Fruit fly (Drosophila melanogaster) whole organism, prepupa: ENCODE results near the gene osp.
A peak's percentile ranks its signal among the peaks of the same experiment; 100 is the strongest.

Experiments
- Blimp-1 ChIP-seq: fragments of 200-800 bp; sonication (Bioruptor generic); optimal IDR thresholded peaks from 3 replicates; lab custom pipeline; 2017; ENCODE audit warnings: missing biosample characterization, missing genetic modification characterization, mild to moderate bottlenecking, moderate library complexity, missing genetic modification reagents
- CG10631 ChIP-seq: fragments of 200-800 bp; sonication (Bioruptor generic); optimal IDR thresholded peaks from 2 replicates; lab custom pipeline; 2016; ENCODE audit warnings: missing biosample characterization, missing genetic modification characterization
- CG10669 ChIP-seq: fragments of 200-800 bp; sonication (Bioruptor generic); optimal IDR thresholded peaks from 3 replicates; lab custom pipeline; 2018; ENCODE audit warnings: missing biosample characterization, mild to moderate bottlenecking, missing genetic modification characterization, moderate library complexity
- CG11762 ChIP-seq: fragments of 200-800 bp; sonication (Bioruptor generic); optimal IDR thresholded peaks from 3 replicates; lab custom pipeline; 2016; ENCODE audit warnings: missing biosample characterization, missing genetic modification characterization; ENCODE audit not compliant: insufficient read depth
- CG11902 ChIP-seq: fragments of 200-800 bp; sonication (Bioruptor generic); optimal IDR thresholded peaks from 3 replicates; lab custom pipeline; 2016; ENCODE audit warnings: missing biosample characterization, missing genetic modification characterization
- CG15336 ChIP-seq: fragments of 200-800 bp; sonication (Bioruptor generic); IDR thresholded peaks from 2 replicates; pipeline ENCODE4 v1.3.6; 2022; ENCODE audit warnings: missing biosample characterization, missing genetic modification characterization
- CG1621 ChIP-seq: fragments of 200-800 bp; sonication (Bioruptor generic); optimal IDR thresholded peaks from 3 replicates; lab custom pipeline; 2018; ENCODE audit warnings: missing biosample characterization, mild to moderate bottlenecking, missing genetic modification characterization
- CG16779 ChIP-seq: fragments of 200-800 bp; sonication (Bioruptor generic); optimal IDR thresholded peaks from 3 replicates; lab custom pipeline; 2017; ENCODE audit warnings: missing biosample characterization, mild to moderate bottlenecking, missing genetic modification characterization
- CG3032 ChIP-seq: fragments of 200-800 bp; optimal IDR thresholded peaks from 2 replicates; lab custom pipeline; 2019; ENCODE audit warnings: missing biosample characterization, mild to moderate bottlenecking, missing genetic modification characterization, moderate library complexity
- CG32006 ChIP-seq: fragments of 200-800 bp; sonication (Bioruptor generic); optimal IDR thresholded peaks from 3 replicates; lab custom pipeline; 2017; ENCODE audit warnings: missing biosample characterization, mild to moderate bottlenecking, missing genetic modification characterization
- CG34406 ChIP-seq: fragments of 200-800 bp; sonication (Bioruptor generic); optimal IDR thresholded peaks from 3 replicates; lab custom pipeline; 2016; ENCODE audit warnings: missing biosample characterization, missing genetic modification characterization
- CG3919 ChIP-seq: fragments of 200-800 bp; sonication (Bioruptor generic); optimal IDR thresholded peaks from 3 replicates; lab custom pipeline; 2016; ENCODE audit warnings: missing biosample characterization, missing genetic modification characterization
- CG4318 ChIP-seq: fragments of 200-800 bp; sonication (Bioruptor generic); optimal IDR thresholded peaks from 3 replicates; lab custom pipeline; 2017; ENCODE audit warnings: missing biosample characterization, mild to moderate bottlenecking, missing genetic modification characterization
- CG6163 ChIP-seq: fragments of 200-800 bp; sonication (Bioruptor generic); IDR thresholded peaks from 3 replicates; pipeline ENCODE4 v1.3.6; 2022; ENCODE audit warnings: missing biosample characterization, missing genetic modification characterization
- CG6276 ChIP-seq: fragments of 200-800 bp; sonication (Bioruptor generic); optimal IDR thresholded peaks from 2 replicates; lab custom pipeline; 2017; ENCODE audit warnings: missing biosample characterization, mild to moderate bottlenecking, missing genetic modification characterization
- CG6808 ChIP-seq: fragments of 200-800 bp; sonication (Bioruptor generic); optimal IDR thresholded peaks from 3 replicates; lab custom pipeline; 2017; ENCODE audit warnings: missing biosample characterization, missing genetic modification characterization, mild to moderate bottlenecking, moderate library complexity, missing genetic modification reagents
- CG7368 ChIP-seq: fragments of 200-800 bp; sonication (Bioruptor generic); optimal IDR thresholded peaks from 3 replicates; lab custom pipeline; 2016; ENCODE audit warnings: missing biosample characterization, missing genetic modification characterization
- CG8119 ChIP-seq: fragments of 200-800 bp; sonication (Bioruptor generic); IDR thresholded peaks from 3 replicates; pipeline ENCODE4 v1.3.6; 2022; ENCODE audit warnings: missing biosample characterization, missing genetic modification characterization
- CG8319 ChIP-seq: fragments of 200-800 bp; sonication (Bioruptor generic); optimal IDR thresholded peaks from 3 replicates; lab custom pipeline; 2016; ENCODE audit warnings: missing biosample characterization, missing genetic modification characterization
- CG8632 ChIP-seq: fragments of 200-800 bp; sonication (Bioruptor generic); optimal IDR thresholded peaks from 3 replicates; lab custom pipeline; 2016; ENCODE audit warnings: missing biosample characterization, missing genetic modification characterization
- CG9139 ChIP-seq: fragments of 200-800 bp; sonication (Bioruptor generic); optimal IDR thresholded peaks from 3 replicates; lab custom pipeline; 2017; ENCODE audit warnings: missing biosample characterization, mild to moderate bottlenecking, missing genetic modification characterization
- Eip75B ChIP-seq: fragments of 200-800 bp; sonication (Bioruptor generic); optimal IDR thresholded peaks from 3 replicates; lab custom pipeline; 2016; ENCODE audit warnings: missing biosample characterization, missing genetic modification characterization
- Eip78C ChIP-seq: fragments of 200-800 bp; sonication (Bioruptor generic); peaks from one replicate; lab custom pipeline; 2016; ENCODE audit warnings: missing biosample characterization, missing genetic modification characterization
- Ets96B ChIP-seq: fragments of 200-800 bp; optimal IDR thresholded peaks from 2 replicates; lab custom pipeline; 2019; ENCODE audit warnings: missing biosample characterization, mild to moderate bottlenecking, missing genetic modification characterization, moderate library complexity
- Gug ChIP-seq: fragments of 200-800 bp; sonication (Bioruptor generic); IDR thresholded peaks from 2 replicates; pipeline ENCODE4 v1.3.6; 2022; ENCODE audit warnings: missing biosample characterization, missing genetic modification characterization
- Hr4 ChIP-seq: fragments of 200-800 bp; sonication (Bioruptor generic); optimal IDR thresholded peaks from 3 replicates; lab custom pipeline; 2016; ENCODE audit warnings: missing biosample characterization, missing genetic modification characterization
- Lpt ChIP-seq: fragments of 200-800 bp; sonication (Bioruptor generic); optimal IDR thresholded peaks from 3 replicates; lab custom pipeline; 2016; ENCODE audit warnings: missing biosample characterization, missing genetic modification characterization
- Met ChIP-seq: fragments of 200-800 bp; sonication (Bioruptor generic); optimal IDR thresholded peaks from 3 replicates; lab custom pipeline; 2016; ENCODE audit warnings: missing biosample characterization, missing genetic modification characterization
- Sox14 ChIP-seq: fragments of 200-800 bp; sonication (Bioruptor generic); optimal IDR thresholded peaks from 3 replicates; lab custom pipeline; 2016; ENCODE audit warnings: missing biosample characterization, missing genetic modification characterization
- Sox15 ChIP-seq: fragments of 200-800 bp; sonication (Bioruptor generic); optimal IDR thresholded peaks from 3 replicates; lab custom pipeline; 2016; ENCODE audit warnings: missing biosample characterization, missing genetic modification characterization
- achi ChIP-seq: fragments of 200-800 bp; sonication (Bioruptor generic); optimal IDR thresholded peaks from 3 replicates; lab custom pipeline; 2016; ENCODE audit warnings: missing biosample characterization, missing genetic modification characterization
- acj6 ChIP-seq: fragments of 200-800 bp; sonication (Bioruptor generic); optimal IDR thresholded peaks from 3 replicates; lab custom pipeline; 2016; ENCODE audit warnings: missing biosample characterization, missing genetic modification characterization
- cyc ChIP-seq: fragments of 200-800 bp; sonication (Bioruptor generic); optimal IDR thresholded peaks from 3 replicates; lab custom pipeline; 2016; ENCODE audit warnings: missing biosample characterization, missing genetic modification characterization
- dsx ChIP-seq: fragments of 200-800 bp; optimal IDR thresholded peaks from 3 replicates; lab custom pipeline; 2019; ENCODE audit warnings: missing biosample characterization, mild to moderate bottlenecking, missing genetic modification characterization, moderate library complexity; ENCODE audit not compliant: poor library complexity, severe bottlenecking
- eg ChIP-seq: fragments of 200-800 bp; sonication (Bioruptor generic); IDR thresholded peaks from 3 replicates; pipeline ENCODE4 v1.3.6; 2022; ENCODE audit warnings: missing biosample characterization, missing genetic modification characterization
- esn ChIP-seq: fragments of 200-800 bp; sonication (Bioruptor generic); optimal IDR thresholded peaks from 2 replicates; lab custom pipeline; 2016; ENCODE audit warnings: missing biosample characterization, mild to moderate bottlenecking, missing genetic modification characterization, moderate library complexity
- fd59A ChIP-seq: fragments of 200-800 bp; sonication (Bioruptor generic); optimal IDR thresholded peaks from 2 replicates; lab custom pipeline; 2017; ENCODE audit warnings: missing biosample characterization, mild to moderate bottlenecking, missing genetic modification characterization, missing genetic modification reagents
- lz ChIP-seq: fragments of 200-800 bp; sonication (Bioruptor generic); optimal IDR thresholded peaks from 3 replicates; lab custom pipeline; 2016; ENCODE audit warnings: missing biosample characterization, missing genetic modification characterization
- net ChIP-seq: fragments of 200-800 bp; sonication (Bioruptor generic); optimal IDR thresholded peaks from 3 replicates; lab custom pipeline; 2016; ENCODE audit warnings: missing biosample characterization, missing genetic modification characterization
- pdm3 ChIP-seq: fragments of 200-800 bp; sonication (Bioruptor generic); optimal IDR thresholded peaks from 3 replicates; lab custom pipeline; 2016; ENCODE audit warnings: missing biosample characterization, missing genetic modification characterization
- ss ChIP-seq, 2 experiments: fragments of 200-800 bp; sonication (Bioruptor generic); optimal IDR thresholded peaks; 2 replicates in 1 of 2; 3 replicates in 1 of 2; lab custom pipeline; 2017 to 2018; ENCODE audit warnings: mild to moderate bottlenecking in 2 of 2, missing biosample characterization in 2 of 2, missing genetic modification characterization in 2 of 2, moderate library complexity in 1 of 2
- svp ChIP-seq: fragments of 200-800 bp; sonication (Bioruptor generic); peaks from one replicate; lab custom pipeline; 2016; ENCODE audit warnings: missing biosample characterization, missing genetic modification characterization
- vri ChIP-seq: fragments of 200-800 bp; sonication (Bioruptor generic); optimal IDR thresholded peaks from 3 replicates; lab custom pipeline; 2016; ENCODE audit warnings: missing biosample characterization, mild to moderate bottlenecking, missing genetic modification characterization

Gene osp

dm6 chr2L:14619602-14620001 is 69.5 kb downstream of the osp start (continued):
- TF ChIP-seq CG10669 (GFP tag; lab: Kevin White, UChicago) (peak; percentile 46), Eip75B (GFP tag; lab: Kevin White, UChicago) (peak; percentile 43), CG15336 (peak; percentile 89), CG4318 (GFP tag; lab: Kevin White, UChicago) (peak; percentile 7), cyc (GFP tag; lab: Kevin White, UChicago) (no peak), CG8319 (peak; percentile 22), acj6 (GFP tag; lab: Kevin White, UChicago) (peak; percentile 42), Eip78C (GFP tag; lab: Kevin White, UChicago) (peak; percentile 90), esn (GFP tag; lab: Kevin White, UChicago) (no peak), svp (no peak), CG8119 (GFP tag; lab: Robert Waterston, UW) (peak; percentile 83), CG11762 (GFP tag; lab: Kevin White, UChicago) (peak; percentile 16)

DNA sequence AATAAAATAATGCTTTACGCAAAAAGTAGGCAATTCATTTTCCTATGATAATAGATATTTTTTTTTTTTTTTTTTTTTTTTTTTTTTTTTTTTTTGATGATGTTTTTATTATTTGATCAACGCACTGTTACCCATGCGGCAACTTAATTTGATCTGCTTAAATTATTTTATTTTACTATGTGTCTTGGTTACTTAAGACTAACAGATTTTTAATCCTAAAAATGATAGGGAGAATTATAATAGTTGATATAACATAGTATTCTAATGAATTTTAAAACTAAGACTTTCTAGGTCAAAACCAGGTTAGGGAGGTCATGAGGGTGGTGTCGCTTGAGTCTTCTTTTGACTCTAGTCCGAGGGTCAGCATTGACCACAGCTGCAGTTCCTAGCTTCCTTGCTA is 70.3 kb downstream of the osp start:
- TF ChIP-seq svp = peak; percentile 63

dm6 chr2L:14615749-14616348 is 73.3 kb downstream of the osp start:
- TF ChIP-seq eg (GFP tag; lab: Robert Waterston, UW) (0 out of 3 replicates have a peak, but pooled peaks have one; percentile 6), CG15336 (no peak)

DNA sequence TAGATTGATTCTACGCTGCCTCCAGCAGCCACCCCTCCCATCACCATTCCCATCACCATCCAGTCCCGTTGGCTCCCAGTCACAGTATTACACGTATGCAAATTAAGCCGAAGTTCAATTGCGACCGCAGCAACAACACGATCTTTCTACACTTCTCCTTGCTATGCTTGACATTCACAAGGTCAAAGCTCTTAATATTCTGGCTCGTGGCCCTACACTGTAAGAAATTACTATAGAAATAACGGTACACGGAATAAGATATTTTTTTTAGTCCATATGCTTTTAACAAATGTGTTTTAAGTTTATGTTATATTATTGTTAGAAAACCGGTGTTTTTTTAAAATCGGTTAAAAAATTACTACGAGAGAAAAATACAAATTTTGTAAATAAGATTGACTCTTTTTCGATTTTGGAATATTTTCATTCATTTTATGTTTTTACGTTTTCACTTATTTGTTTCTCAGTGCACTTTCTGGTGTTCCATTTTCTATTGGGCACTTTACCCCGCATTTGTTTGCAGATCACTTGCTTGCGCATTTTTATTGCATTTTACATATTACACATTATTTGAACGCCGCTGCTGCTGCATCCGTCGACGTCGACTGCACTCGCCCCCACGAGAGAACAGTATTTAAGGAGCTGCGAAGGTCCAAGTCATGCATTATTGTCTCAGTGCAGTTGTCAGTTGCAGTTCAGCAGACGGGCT is 74.1 kb downstream of the osp start, which contains the start of the genes Adh and Adhr:
Adh (plus strand) TSS at position 656 of the 706 bp plus-strand sequence.
Adhr (plus strand) TSS at position 656 of the 706 bp plus-strand sequence.
- TF ChIP-seq ss (GFP tag; optimal IDR thresholded peaks at IDR 0.05; lab: Kevin White, UChicago) = no peak
- peak; percentile 31 for TF ChIP-seq fd59A (GFP tag; lab: Kevin White, UChicago)
- peak; percentile 46 for TF ChIP-seq CG3032
- TF ChIP-seq CG7368 (GFP tag; lab: Kevin White, UChicago) = peak; percentile 33
- no peak for TF ChIP-seq CG9139 (GFP tag; lab: Kevin White, UChicago)
- peak; percentile 28 for TF ChIP-seq cyc (GFP tag; lab: Kevin White, UChicago)
- TF ChIP-seq CG4318 (GFP tag; lab: Kevin White, UChicago) = peak; percentile 60
- peak; percentile 44 for TF ChIP-seq CG3919 (GFP tag; lab: Kevin White, UChicago)
- peak; percentile 55 for TF ChIP-seq lz
- peak; percentile 60 for TF ChIP-seq CG6276 (GFP tag; lab: Kevin White, UChicago)
- peak; percentile 54 for TF ChIP-seq achi
- TF ChIP-seq dsx (GFP tag; lab: Kevin White, UChicago) = no peak
- peak; percentile 30 for TF ChIP-seq Sox14 (GFP tag; lab: Kevin White, UChicago)
- peak; percentile 52 for TF ChIP-seq CG10631
- TF ChIP-seq vri (GFP tag; lab: Kevin White, UChicago) = peak; percentile 13
- TF ChIP-seq CG6808 = peak; percentile 41
- peak; percentile 67 for TF ChIP-seq pdm3 (GFP tag; lab: Kevin White, UChicago)
- TF ChIP-seq CG1621 (tag; lab: Kevin White, UChicago) = no peak
- peak; percentile 87 for TF ChIP-seq CG15336
- peak; percentile 54 for TF ChIP-seq Lpt
- peak; percentile 56 for TF ChIP-seq CG34406
- TF ChIP-seq Sox15 (GFP tag; lab: Kevin White, UChicago) = peak; percentile 32
- TF ChIP-seq CG11902 (GFP tag; lab: Kevin White, UChicago) = peak; percentile 5
- TF ChIP-seq Gug (GFP tag; lab: Robert Waterston, UW) = peak; percentile 68
- peak; percentile 60 for TF ChIP-seq CG8632 (GFP tag; lab: Kevin White, UChicago)
- TF ChIP-seq Met (GFP tag; lab: Kevin White, UChicago) = peak; percentile 71
- peak; percentile 48 for TF ChIP-seq Hr4
- peak; percentile 60 for TF ChIP-seq CG11762 (GFP tag; lab: Kevin White, UChicago)
- peak; percentile 62 for TF ChIP-seq net (GFP tag; lab: Kevin White, UChicago)
- TF ChIP-seq CG6163 (GFP tag; lab: Robert Waterston, UW) = no peak; the same call in 2 of the 3 replicates
- peak; percentile 53 for TF ChIP-seq Eip75B (GFP tag; lab: Kevin White, UChicago)
- TF ChIP-seq CG16779 (tag; lab: Kevin White, UChicago) = peak; percentile 37
- peak; percentile 80 for TF ChIP-seq CG32006
- TF ChIP-seq Eip78C (GFP tag; lab: Kevin White, UChicago) = peak; percentile 89
- TF ChIP-seq Ets96B (tag; lab: Kevin White, UChicago) = peak; percentile 37
- TF ChIP-seq Blimp-1 = peak; percentile 2
